Worm (Caenorhabditis elegans) whole organism, L2 larva: ENCODE measurements around the gene F10G7.5.

Experiments used
- crh-2 ChIP-seq: sonication (generic microtip); optimal IDR thresholded peaks from 2 replicates; lab custom pipeline; 2017; ENCODE audit warnings: missing biosample characterization, missing genetic modification characterization
- mab-5 ChIP-seq: fragments of 150-350 bp; optimal IDR thresholded peaks from 2 replicates; lab custom pipeline; 2014; ENCODE audit warnings: missing biosample characterization, missing genetic modification characterization
- nhr-237 ChIP-seq: fragments of 150-350 bp; optimal IDR thresholded peaks from 2 replicates; lab custom pipeline; 2014; ENCODE audit warnings: missing biosample characterization, missing genetic modification characterization
- ztf-11 ChIP-seq: sonication (generic microtip); optimal IDR thresholded peaks from 2 replicates; lab custom pipeline; 2017; ENCODE audit warnings: missing biosample characterization, missing genetic modification characterization

- TF ChIP-seq mab-5 (no peak), ztf-11 (no peak), crh-2 (tag; lab: Kevin White, UChicago) (no peak), nhr-237 (no peak)
Observed at ce11 chrII:4675481-4675880, 17.7 kb upstream of the F10G7.5 start, which contains the start of gene T05A7.3.
